Worm (Caenorhabditis elegans): ENCODE measurements around the gene alh-7.

ce11 chrII:13451321-13451720 is 40.3 kb downstream of the alh-7 start:
- TF ChIP-seq cey-2 (tag; optimal IDR thresholded peaks at IDR 0.05; ENCODE audit: borderline replicate concordance, insufficient read depth) (no peak), nhr-42 (GFP tag; IDR thresholded peaks at IDR 0.05) (no peak), unc-130 (GFP tag; optimal IDR thresholded peaks at IDR 0.05) (no peak), lin-15B (tag; optimal IDR thresholded peaks at IDR 0.05) (no peak), nhr-28 (tag; optimal IDR thresholded peaks at IDR 0.05) (no peak)

Data from whole organism, L4 larva.